Fruit fly (Drosophila melanogaster): ENCODE data around the gene MED11.

MED11 gene

DNA sequence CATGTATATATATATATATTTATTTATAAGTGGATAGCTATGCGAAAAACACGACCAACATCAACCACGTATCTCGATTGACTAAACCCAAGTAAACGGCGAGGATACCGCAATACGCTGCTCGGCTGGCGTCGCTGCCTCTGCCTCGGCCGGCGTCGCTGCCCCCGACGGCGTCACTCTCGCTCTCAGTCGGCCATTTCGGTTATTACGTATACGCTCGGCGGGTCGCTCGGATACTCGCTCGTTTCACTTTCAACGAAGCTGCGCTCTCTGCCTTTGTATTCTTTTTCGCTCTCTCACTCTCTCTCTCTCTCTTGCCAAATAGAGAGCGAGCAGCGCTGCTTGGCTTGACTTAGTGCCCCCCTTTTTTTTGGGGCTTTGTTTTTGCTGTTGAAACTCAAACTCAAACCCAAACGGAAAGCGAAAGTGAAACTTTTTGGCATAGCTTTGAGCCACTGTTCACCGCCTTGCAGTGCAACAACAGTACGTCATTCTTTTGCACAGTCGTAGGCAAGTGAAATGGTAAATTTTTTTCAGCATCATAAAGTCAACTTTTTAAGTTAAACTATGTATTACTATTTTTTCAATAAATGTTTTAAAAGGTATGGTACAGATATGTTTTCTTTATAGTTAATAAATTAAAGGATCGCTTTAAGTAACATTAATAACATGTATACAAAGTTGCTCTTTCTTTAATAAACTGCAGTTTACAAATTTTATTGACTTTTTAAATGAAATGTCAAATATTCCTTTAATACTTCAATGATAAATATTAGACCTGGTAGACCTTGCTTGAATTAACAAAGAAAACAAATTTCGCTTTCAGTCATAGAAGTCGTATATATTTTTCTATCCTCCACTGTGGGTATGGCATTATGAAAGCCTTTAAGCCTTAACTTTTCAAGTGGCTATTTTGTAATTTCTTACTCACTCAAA lies 20.3 kb downstream of the MED11 start (continued):
- TF ChIP-seq CrebB (tag; optimal IDR thresholded peaks at IDR 0.05): peak; percentile 48
- TF ChIP-seq cg (GFP tag; optimal IDR thresholded peaks at IDR 0.05): peak; percentile 68
- peak; percentile 56 for TF ChIP-seq CG7556 (GFP tag; optimal IDR thresholded peaks at IDR 0.05)
- TF ChIP-seq CG8765 (GFP tag; IDR thresholded peaks at IDR 0.05): no peak
- TF ChIP-seq CG11247 (GFP tag; IDR thresholded peaks at IDR 0.05): 0 out of 2 replicates have a peak, but pooled peaks have one; percentile 23
- TF ChIP-seq Dad (GFP tag; optimal IDR thresholded peaks at IDR 0.05): no peak
- no peak for TF ChIP-seq hth (optimal IDR thresholded peaks at IDR 0.05)
- no peak for TF ChIP-seq Lpt (GFP tag; optimal IDR thresholded peaks at IDR 0.05)
- TF ChIP-seq Side (GFP tag; optimal IDR thresholded peaks at IDR 0.05): peak; percentile 36
- TF ChIP-seq gcm (GFP tag; optimal IDR thresholded peaks at IDR 0.05): peak; percentile 1
- TF ChIP-seq CG10147 (GFP tag; optimal IDR thresholded peaks at IDR 0.05): no peak
- TF ChIP-seq CG13775 (GFP tag; optimal IDR thresholded peaks at IDR 0.05): no peak
- no peak for TF ChIP-seq CG10654 (GFP tag; optimal IDR thresholded peaks at IDR 0.05)
- TF ChIP-seq CG10366 (GFP tag; IDR thresholded peaks at IDR 0.05): no peak
- TF ChIP-seq Myb (GFP tag; optimal IDR thresholded peaks at IDR 0.05): no peak
- TF ChIP-seq CG6689 (GFP tag; IDR thresholded peaks at IDR 0.05): no peak
- TF ChIP-seq dati (GFP tag; IDR thresholded peaks at IDR 0.05): no peak
- no peak for TF ChIP-seq dmrt11E (tag; optimal IDR thresholded peaks at IDR 0.05)
- peak; percentile 44 for TF ChIP-seq CG10431 (GFP tag; optimal IDR thresholded peaks at IDR 0.05)
- no peak for TF ChIP-seq slou (GFP tag; optimal IDR thresholded peaks at IDR 0.05)
- no peak for TF ChIP-seq CG6654 (GFP tag; optimal IDR thresholded peaks at IDR 0.05)
- no peak for TF ChIP-seq CG5180 (GFP tag; optimal IDR thresholded peaks at IDR 0.05)
- TF ChIP-seq ash1 (GFP tag; optimal IDR thresholded peaks at IDR 0.05): no peak
- no peak for TF ChIP-seq az2 (GFP tag; optimal IDR thresholded peaks at IDR 0.05)
- no peak for TF ChIP-seq aop (GFP tag; IDR thresholded peaks at IDR 0.05)
- TF ChIP-seq gfzf (GFP tag; optimal IDR thresholded peaks at IDR 0.05): no peak
- TF ChIP-seq CG10462 (GFP tag; optimal IDR thresholded peaks at IDR 0.05): no peak
- no peak for TF ChIP-seq jigr1 (GFP tag; IDR thresholded peaks at IDR 0.05)
- peak; percentile 6 for TF ChIP-seq Dek (tag; optimal IDR thresholded peaks at IDR 0.05)
- TF ChIP-seq CG15696 (tag; optimal IDR thresholded peaks at IDR 0.05): no peak
- TF ChIP-seq zfh1 (GFP tag; IDR thresholded peaks at IDR 0.05): peak; percentile 7; the same call in 1 of the 3 replicates
- TF ChIP-seq gt (GFP tag; IDR thresholded peaks at IDR 0.05): no peak
- TF ChIP-seq CG12659 (GFP tag; optimal IDR thresholded peaks at IDR 0.05): no peak
- TF ChIP-seq scrt (GFP tag; optimal IDR thresholded peaks at IDR 0.05): peak; percentile 51
- TF ChIP-seq CG5953 (GFP tag; IDR thresholded peaks at IDR 0.05): peak; percentile 5; the same call in 1 of the 2 replicates
- TF ChIP-seq so (GFP tag; IDR thresholded peaks at IDR 0.05): no peak; the same call in 1 of the 3 replicates
- TF ChIP-seq D (optimal IDR thresholded peaks at IDR 0.05): no peak
- TF ChIP-seq D (GFP tag; optimal IDR thresholded peaks at IDR 0.05): no peak
- TF ChIP-seq CG1024 (GFP tag; IDR thresholded peaks at IDR 0.05): no peak
- TF ChIP-seq Poxn (GFP tag; IDR thresholded peaks at IDR 0.05): no peak
- no peak for TF ChIP-seq tgo (GFP tag; IDR thresholded peaks at IDR 0.05)
- TF ChIP-seq corto (GFP tag; optimal IDR thresholded peaks at IDR 0.05): no peak
- 0 out of 2 replicates have a peak, but pooled peaks have one; percentile 19 for TF ChIP-seq Ada2b (GFP tag; IDR thresholded peaks at IDR 0.05)
- TF ChIP-seq bigmax (GFP tag; optimal IDR thresholded peaks at IDR 0.05): no peak
- TF ChIP-seq Dip3 (GFP tag; optimal IDR thresholded peaks at IDR 0.05): no peak
- no peak for TF ChIP-seq CG11560 (tag; IDR thresholded peaks at IDR 0.05)
- TF ChIP-seq Ptx1 (GFP tag; IDR thresholded peaks at IDR 0.05): peak; percentile 54; the same call in 1 of the 2 replicates
- TF ChIP-seq CG3407 (GFP tag; optimal IDR thresholded peaks at IDR 0.05): no peak
- TF ChIP-seq CG8478 (optimal IDR thresholded peaks at IDR 0.05): no peak
- TF ChIP-seq Elba2 (GFP tag; optimal IDR thresholded peaks at IDR 0.05): no peak
- TF ChIP-seq gsb-n (tag; optimal IDR thresholded peaks at IDR 0.05): no peak
